Worm (Caenorhabditis elegans): ENCODE results near the gene Y39A1A.3.

The Y39A1A.3 gene

DNA sequence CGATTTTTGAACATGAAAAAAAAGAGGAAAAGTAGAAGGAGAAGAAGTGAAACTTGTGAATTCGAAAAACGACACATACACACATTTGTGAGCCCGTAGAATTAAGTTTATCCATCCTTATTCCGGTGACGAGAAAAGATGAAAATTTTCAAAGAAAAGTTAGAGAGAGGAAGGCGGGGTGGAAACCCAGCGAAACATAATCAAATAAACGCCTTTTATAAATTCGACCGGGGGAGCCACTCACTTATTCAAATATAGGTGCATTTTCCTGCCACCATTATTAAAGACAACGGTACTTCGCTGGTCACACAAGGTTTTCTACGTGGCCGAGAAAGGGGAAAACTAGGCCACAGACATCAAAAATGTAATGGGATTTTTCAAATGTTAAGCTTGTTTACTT lies 12.8 kb downstream of the Y39A1A.3 start:
- TF ChIP-seq rnt-1 (tag; optimal IDR thresholded peaks at IDR 0.05), result no peak
- TF ChIP-seq F13H6.1 (tag; optimal IDR thresholded peaks at IDR 0.05), result no peak
- TF ChIP-seq ceh-9 (tag; optimal IDR thresholded peaks at IDR 0.05), result no peak
- peak; percentile 91 for TF ChIP-seq unc-42 (tag; optimal IDR thresholded peaks at IDR 0.05)
- no peak for TF ChIP-seq hlh-15 (tag; optimal IDR thresholded peaks at IDR 0.05)

DNA sequence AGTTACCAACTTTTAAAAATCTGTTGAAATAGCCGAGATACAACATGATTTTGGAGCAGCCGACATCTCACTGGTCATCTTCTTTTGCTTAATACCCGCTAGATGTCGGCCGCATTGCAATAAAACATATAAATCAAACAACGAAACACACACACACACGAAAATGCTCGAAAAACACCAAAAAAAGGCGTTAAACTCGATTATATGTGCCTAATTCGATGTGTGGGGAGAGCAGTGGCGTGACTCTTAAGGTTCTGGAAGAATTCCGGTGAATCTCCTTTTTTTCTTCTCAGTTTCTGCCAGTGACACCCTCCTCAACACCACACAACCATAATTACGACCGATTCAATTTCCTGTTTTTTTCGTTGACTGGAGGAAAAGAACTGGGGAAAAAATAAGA lies 16.1 kb downstream of the Y39A1A.3 start:
- TF ChIP-seq unc-42 (tag; optimal IDR thresholded peaks at IDR 0.05) (peak; percentile 13), elt-4 (tag; optimal IDR thresholded peaks at IDR 0.05) (no peak)

DNA sequence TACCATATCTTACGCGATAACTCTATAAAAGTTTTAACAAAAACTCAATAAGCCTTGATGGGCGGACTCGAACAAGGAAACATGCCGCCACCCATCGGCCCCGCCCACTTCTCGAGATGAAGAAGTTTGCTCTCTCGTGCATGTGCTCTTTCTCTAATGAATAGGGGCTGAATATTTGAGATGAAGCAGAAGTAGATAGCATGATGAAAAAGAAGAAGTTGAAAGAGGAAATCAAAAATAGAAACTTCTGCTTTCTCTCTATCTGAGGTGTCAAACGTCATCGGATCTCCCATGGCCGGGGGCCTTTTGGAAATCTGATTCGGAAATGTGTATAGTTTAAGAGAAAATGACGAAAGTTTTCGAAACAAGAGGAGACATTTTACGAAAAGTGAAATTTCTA lies 17.4 kb downstream of the Y39A1A.3 start:
- peak; percentile 20 for TF ChIP-seq unc-42 (tag; optimal IDR thresholded peaks at IDR 0.05)
- no peak for TF ChIP-seq tbx-7 (tag; optimal IDR thresholded peaks at IDR 0.05)

DNA sequence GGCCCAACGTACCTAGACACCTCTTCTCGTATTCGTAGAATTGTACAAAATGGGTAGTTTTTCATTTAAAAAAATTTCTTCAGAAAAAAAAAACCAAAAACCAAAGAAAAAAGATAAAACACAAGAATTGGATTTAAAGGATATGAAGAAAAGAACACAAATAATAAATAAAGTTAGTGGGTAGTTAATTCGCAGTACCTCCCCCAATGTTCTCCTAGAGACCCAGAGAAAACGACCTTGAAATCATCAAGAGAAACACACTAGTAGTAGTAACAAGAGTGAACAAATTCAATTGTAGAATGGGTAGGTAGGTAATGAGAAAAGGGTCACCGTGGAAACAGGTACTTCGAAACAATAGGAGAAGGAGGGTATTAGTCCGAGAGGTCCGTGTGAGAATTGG lies 18.5 kb downstream of the Y39A1A.3 start:
- TF ChIP-seq unc-42 (tag; optimal IDR thresholded peaks at IDR 0.05) (peak; percentile 13), syd-9 (tag; optimal IDR thresholded peaks at IDR 0.05) (no peak)

DNA sequence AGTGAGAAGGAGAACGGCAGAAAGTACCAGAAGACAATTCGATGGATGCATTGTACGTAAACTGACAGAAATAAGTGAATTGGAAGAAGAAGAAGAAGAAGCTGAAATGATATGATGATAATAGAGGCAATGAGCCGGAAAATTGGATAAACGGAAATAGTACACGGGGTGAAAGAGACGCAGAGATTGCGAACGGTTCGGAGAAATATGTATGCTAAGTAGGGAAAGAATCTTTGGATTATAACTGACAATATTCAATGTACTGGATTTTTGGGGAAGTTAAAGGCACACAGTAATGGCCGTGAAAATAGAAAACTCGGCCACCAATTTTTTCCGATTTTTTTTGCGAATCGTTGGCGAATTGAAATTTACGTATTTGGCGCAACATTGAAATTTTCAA lies 21.0 kb downstream of the Y39A1A.3 start, which contains the start of gene Y45F3A.4:
Gene Y45F3A.4, minus strand, starts transcription at position 101 of the 400 bp plus-strand sequence.
- TF ChIP-seq che-1 (tag; optimal IDR thresholded peaks at IDR 0.05), result no peak
- TF ChIP-seq elt-2 (tag; optimal IDR thresholded peaks at IDR 0.05), result no peak
- no peak for TF ChIP-seq Y22D7AL.16 (tag; optimal IDR thresholded peaks at IDR 0.05)
- no peak for TF ChIP-seq sox-2 (GFP tag; IDR thresholded peaks at IDR 0.05)
- no peak for TF ChIP-seq K09A11.1 (tag; optimal IDR thresholded peaks at IDR 0.05; ENCODE audit: insufficient read depth)
- TF ChIP-seq tbx-2 (tag; optimal IDR thresholded peaks at IDR 0.05), result no peak
- no peak for TF ChIP-seq ceh-34 (tag; optimal IDR thresholded peaks at IDR 0.05)
- no peak for TF ChIP-seq ttx-3 (tag; optimal IDR thresholded peaks at IDR 0.05)
- TF ChIP-seq pros-1 (tag; optimal IDR thresholded peaks at IDR 0.05), result no peak
- TF ChIP-seq K02D7.2 (tag; optimal IDR thresholded peaks at IDR 0.05), result no peak
- no peak for TF ChIP-seq ceh-18 (tag; optimal IDR thresholded peaks at IDR 0.05)

DNA sequence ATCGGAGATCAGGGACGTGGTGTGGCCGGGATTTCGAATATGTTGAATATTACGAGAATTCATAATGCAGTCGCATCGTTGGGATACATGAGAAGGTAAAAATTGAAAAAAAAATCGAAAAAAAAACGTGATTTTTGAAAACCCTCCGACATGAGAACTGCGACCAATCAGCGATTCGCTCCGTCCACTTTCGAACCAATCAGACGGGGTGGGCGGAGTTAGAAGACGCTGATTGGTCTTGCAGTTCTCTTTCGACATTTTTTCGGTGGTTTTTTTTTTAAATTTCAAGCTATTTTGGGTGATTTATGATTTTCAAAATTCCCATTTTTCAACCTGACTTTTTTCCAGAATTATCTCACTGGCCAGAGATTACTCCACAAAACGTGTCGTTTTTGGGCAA lies 27.0 kb downstream of the Y39A1A.3 start:
- peak; percentile 75 for TF ChIP-seq nfya-1 (tag; optimal IDR thresholded peaks at IDR 0.05)
- TF ChIP-seq npax-4 (tag; optimal IDR thresholded peaks at IDR 0.05), result no peak

DNA sequence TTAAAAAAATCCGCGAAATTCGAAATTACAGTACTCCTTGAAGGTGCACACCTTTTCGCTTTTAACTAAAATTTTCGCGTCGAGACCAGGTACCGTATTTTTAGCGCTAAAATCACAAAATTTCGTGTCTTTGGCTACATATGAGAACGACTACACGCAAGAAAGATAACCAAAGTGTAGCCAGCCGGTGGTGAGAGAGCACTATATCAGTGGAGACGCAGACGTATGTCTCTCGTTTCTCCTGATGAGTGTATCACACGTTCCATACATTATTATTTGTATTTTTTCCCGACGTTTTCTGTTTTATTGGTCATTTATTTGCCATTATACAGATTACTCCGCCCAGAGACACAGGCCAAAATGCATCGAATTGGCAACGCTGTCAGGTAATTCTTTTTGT lies 30.4 kb downstream of the Y39A1A.3 start, which contains the start of gene acdh-11:
Gene acdh-11, plus strand, starts transcription at position 333 of the 400 bp plus-strand sequence.
- TF ChIP-seq syd-9 (tag; optimal IDR thresholded peaks at IDR 0.05), result no peak
- TF ChIP-seq pha-2 (tag; optimal IDR thresholded peaks at IDR 0.05), result no peak
- peak; percentile 19 for TF ChIP-seq elt-2 (tag; optimal IDR thresholded peaks at IDR 0.05)
- no peak for TF ChIP-seq ceh-14 (tag; optimal IDR thresholded peaks at IDR 0.05)
- TF ChIP-seq pax-1 (tag; optimal IDR thresholded peaks at IDR 0.05), result no peak
- no peak for TF ChIP-seq sdc-2 (tag; optimal IDR thresholded peaks at IDR 0.05)
- TF ChIP-seq dve-1 (tag; optimal IDR thresholded peaks at IDR 0.05), result no peak

DNA sequence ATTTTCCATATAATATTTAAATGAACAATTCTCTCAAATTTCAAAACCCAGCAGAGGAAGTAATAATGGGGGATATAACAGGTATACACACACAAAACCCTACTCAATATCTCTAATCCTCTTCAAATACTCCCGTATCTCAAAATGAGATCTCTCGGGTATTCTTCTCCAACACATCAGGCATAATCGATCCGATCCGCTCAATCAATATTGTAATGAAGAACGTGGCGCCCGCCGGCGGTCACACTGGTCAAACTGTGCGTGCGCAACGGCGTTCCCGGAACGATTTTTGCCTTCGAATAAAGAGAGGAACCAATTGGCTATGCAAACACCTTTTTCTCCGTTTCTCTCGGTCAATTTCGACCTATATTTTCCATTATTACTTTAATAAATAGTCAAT lies 33.7 kb downstream of the Y39A1A.3 start:
- TF ChIP-seq K02D7.2 (tag; optimal IDR thresholded peaks at IDR 0.05) (no peak), lim-6 (tag; optimal IDR thresholded peaks at IDR 0.05) (no peak), unc-42 (tag; optimal IDR thresholded peaks at IDR 0.05) (no peak), fax-1 (tag; optimal IDR thresholded peaks at IDR 0.05) (no peak), ceh-2 (tag; optimal IDR thresholded peaks at IDR 0.05) (no peak), odd-2 (tag; optimal IDR thresholded peaks at IDR 0.05) (no peak), sox-4 (tag; optimal IDR thresholded peaks at IDR 0.05) (no peak), gmeb-2 (tag; optimal IDR thresholded peaks at IDR 0.05) (no peak), hlh-30 (tag; optimal IDR thresholded peaks at IDR 0.05; ENCODE audit: insufficient read depth) (no peak), hlh-13 (GFP tag; optimal IDR thresholded peaks at IDR 0.05) (no peak), ceh-30 (tag; optimal IDR thresholded peaks at IDR 0.05) (no peak)

All from whole organism, late embryonic.